Worm (Caenorhabditis elegans): Measurements from ENCODE around the gene B0563.7.

- TF ChIP-seq ztf-11 (tag; optimal IDR thresholded peaks at IDR 0.05) (no peak), ham-2 (GFP tag; optimal IDR thresholded peaks at IDR 0.05) (no peak), sptf-1 (tag; optimal IDR thresholded peaks at IDR 0.05) (no peak), unc-120 (tag; optimal IDR thresholded peaks at IDR 0.05; ENCODE audit: poor library complexity, severe bottlenecking) (no peak), mep-1 (tag; optimal IDR thresholded peaks at IDR 0.05) (no peak), lsy-2 (tag; optimal IDR thresholded peaks at IDR 0.05) (no peak), elt-3 (tag; optimal IDR thresholded peaks at IDR 0.05) (no peak)
Measured at ce11 chrX:9103048-9103447, 51.1 kb downstream of the B0563.7 start.
